Fruit fly (Drosophila melanogaster): Measurements from ENCODE around the gene Polr3D.

The Polr3D gene

DNA sequence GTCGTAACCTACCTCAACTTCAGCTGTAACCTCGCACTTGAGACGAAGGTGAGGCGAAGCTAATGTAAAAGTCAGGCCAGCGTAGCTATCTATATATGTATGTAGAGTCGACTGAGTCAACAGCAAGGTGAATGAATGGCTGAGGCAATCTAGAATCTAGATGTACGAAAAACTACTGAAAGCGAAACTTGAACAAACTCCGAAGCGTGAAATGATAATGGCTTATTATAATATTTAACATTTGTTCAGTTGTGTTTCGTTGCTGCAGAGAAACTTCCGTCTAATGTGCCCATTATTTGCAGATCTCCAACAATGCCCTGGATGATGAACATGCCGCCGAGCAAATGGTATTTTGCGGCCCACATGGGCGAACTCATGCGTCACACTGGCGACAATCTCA, 35.2 kb upstream of the Polr3D start:
- peak; percentile 16 for TF ChIP-seq caup (GFP tag; optimal IDR thresholded peaks at IDR 0.05; ENCODE audit: severe bottlenecking)
- TF ChIP-seq bab2 (GFP tag; optimal IDR thresholded peaks at IDR 0.05): no peak
- TF ChIP-seq CG6654 (GFP tag; optimal IDR thresholded peaks at IDR 0.05): no peak
- TF ChIP-seq stc (GFP tag; IDR thresholded peaks at IDR 0.05): no peak
- TF ChIP-seq exex (tag; optimal IDR thresholded peaks at IDR 0.05): no peak
- no peak for TF ChIP-seq bbx (GFP tag; IDR thresholded peaks at IDR 0.05; ENCODE audit: partially characterized antibody)
- no peak for TF ChIP-seq CG10654 (GFP tag; optimal IDR thresholded peaks at IDR 0.05)
- no peak for TF ChIP-seq dati (GFP tag; IDR thresholded peaks at IDR 0.05)
- TF ChIP-seq lbe (GFP tag; optimal IDR thresholded peaks at IDR 0.05): no peak
- TF ChIP-seq gem (tag; optimal IDR thresholded peaks at IDR 0.05): no peak
- TF ChIP-seq slou (GFP tag; optimal IDR thresholded peaks at IDR 0.05): no peak
- no peak for TF ChIP-seq Dll (GFP tag; IDR thresholded peaks at IDR 0.05; ENCODE audit: partially characterized antibody)
- TF ChIP-seq Dbx (GFP tag; IDR thresholded peaks at IDR 0.05): no peak
- no peak for TF ChIP-seq dm (GFP tag; optimal IDR thresholded peaks at IDR 0.05)
- TF ChIP-seq fd102C (GFP tag; optimal IDR thresholded peaks at IDR 0.05): no peak
- no peak for TF ChIP-seq slp2 (GFP tag; optimal IDR thresholded peaks at IDR 0.05)
- no peak for TF ChIP-seq crp (GFP tag; optimal IDR thresholded peaks at IDR 0.05)
- peak; percentile 58 for TF ChIP-seq lab (GFP tag; optimal IDR thresholded peaks at IDR 0.05)
- TF ChIP-seq ato (GFP tag; IDR thresholded peaks at IDR 0.05; ENCODE audit: partially characterized antibody): no peak
- TF ChIP-seq CG17912 (GFP tag; optimal IDR thresholded peaks at IDR 0.05): no peak
- TF ChIP-seq CG9437 (GFP tag; optimal IDR thresholded peaks at IDR 0.05): no peak
- no peak for TF ChIP-seq Chrac-16 (GFP tag; optimal IDR thresholded peaks at IDR 0.05)
- TF ChIP-seq z (GFP tag; IDR thresholded peaks at IDR 0.05): no peak
- TF ChIP-seq CG4820 (GFP tag; optimal IDR thresholded peaks at IDR 0.05): no peak
- peak; percentile 5 for TF ChIP-seq CG2678 (tag; optimal IDR thresholded peaks at IDR 0.05)
- no peak for TF ChIP-seq pan (optimal IDR thresholded peaks at IDR 0.05)
- TF ChIP-seq pan (GFP tag; optimal IDR thresholded peaks at IDR 0.05 in 1 of 2, IDR thresholded peaks at IDR 0.05 in 1 of 2): no peak
- TF ChIP-seq CG13775 (GFP tag; optimal IDR thresholded peaks at IDR 0.05): no peak
- no peak for TF ChIP-seq mld (GFP tag; IDR thresholded peaks at IDR 0.05; ENCODE audit: partially characterized antibody)
- no peak for TF ChIP-seq org-1 (GFP tag; optimal IDR thresholded peaks at IDR 0.05)
- no peak for TF ChIP-seq H15 (GFP tag; IDR thresholded peaks at IDR 0.05)
- no peak for TF ChIP-seq tup (GFP tag; optimal IDR thresholded peaks at IDR 0.05)
- no peak for TF ChIP-seq psq (GFP tag; optimal IDR thresholded peaks at IDR 0.05)
- no peak for TF ChIP-seq Ssrp (tag; optimal IDR thresholded peaks at IDR 0.05)
- no peak for TF ChIP-seq Lim3 (GFP tag; IDR thresholded peaks at IDR 0.05)
- peak; percentile 52 for TF ChIP-seq CG18599 (GFP tag; optimal IDR thresholded peaks at IDR 0.05)
- no peak for TF ChIP-seq nom (GFP tag; optimal IDR thresholded peaks at IDR 0.05)
- TF ChIP-seq CG7556 (GFP tag; optimal IDR thresholded peaks at IDR 0.05): no peak
- TF ChIP-seq CG11085 (GFP tag; IDR thresholded peaks at IDR 0.05): no peak
- peak; percentile 45 for TF ChIP-seq Fer1 (GFP tag; optimal IDR thresholded peaks at IDR 0.05)
- TF ChIP-seq sc (optimal IDR thresholded peaks at IDR 0.05): no peak
- no peak for TF ChIP-seq sc (GFP tag; optimal IDR thresholded peaks at IDR 0.05)
- TF ChIP-seq Med (GFP tag): peak; percentile 67
- no peak for TF ChIP-seq Lhr (GFP tag; optimal IDR thresholded peaks at IDR 0.05)
- TF ChIP-seq CG9876 (GFP tag; optimal IDR thresholded peaks at IDR 0.05): no peak
- TF ChIP-seq CG4282 (GFP tag; optimal IDR thresholded peaks at IDR 0.05): no peak
- TF ChIP-seq sna (GFP tag; IDR thresholded peaks at IDR 0.05; ENCODE audit: partially characterized antibody): no peak
- no peak for TF ChIP-seq yki (optimal IDR thresholded peaks at IDR 0.05)
- TF ChIP-seq tna (GFP tag; IDR thresholded peaks at IDR 0.05; ENCODE audit: partially characterized antibody): no peak
- no peak for TF ChIP-seq Tbp (GFP tag; optimal IDR thresholded peaks at IDR 0.05)
- TF ChIP-seq nau (GFP tag; optimal IDR thresholded peaks at IDR 0.05): peak; percentile 8
- no peak for TF ChIP-seq Dp (GFP tag; optimal IDR thresholded peaks at IDR 0.05)
